Fruit fly (Drosophila melanogaster): ENCODE results near the gene Arl2.
A peak's percentile ranks its signal among the peaks of the same experiment; 100 is the strongest.

Arl2 gene

dm6 chr3R:8308515-8308959 lies 32.4 kb upstream of the Arl2 start, which contains the start of gene tex (continued):
- TF ChIP-seq cwo (GFP tag; optimal IDR thresholded peaks at IDR 0.05) (no peak), CG16779 (GFP tag; IDR thresholded peaks at IDR 0.05) (no peak), pros (GFP tag; optimal IDR thresholded peaks at IDR 0.05) (no peak), gt (GFP tag; IDR thresholded peaks at IDR 0.05) (no peak), CG12236 (GFP tag; optimal IDR thresholded peaks at IDR 0.05) (peak; percentile 52), CG2116 (GFP tag; optimal IDR thresholded peaks at IDR 0.05) (peak; percentile 55), CG10209 (GFP tag; optimal IDR thresholded peaks at IDR 0.05) (no peak), MESR4 (GFP tag; optimal IDR thresholded peaks at IDR 0.05) (peak; percentile 12), CG10147 (GFP tag; optimal IDR thresholded peaks at IDR 0.05) (no peak), CG18764 (GFP tag; optimal IDR thresholded peaks at IDR 0.05) (no peak), CG6791 (GFP tag; IDR thresholded peaks at IDR 0.05; ENCODE audit: partially characterized antibody) (no peak), YL-1 (GFP tag; optimal IDR thresholded peaks at IDR 0.05) (peak; percentile 23), MTF-1 (GFP tag; optimal IDR thresholded peaks at IDR 0.05; ENCODE audit: borderline replicate concordance) (peak; percentile 74), CG7839 (tag; optimal IDR thresholded peaks at IDR 0.05) (no peak), CG11695 (GFP tag; IDR thresholded peaks at IDR 0.05) (no peak), CG18599 (GFP tag; optimal IDR thresholded peaks at IDR 0.05) (no peak), hbn (GFP tag; IDR thresholded peaks at IDR 0.05; ENCODE audit: partially characterized antibody) (peak; percentile 28; the same call in 1 of the 2 replicates), rib (GFP tag; IDR thresholded peaks at IDR 0.05) (no peak), CG6689 (GFP tag; IDR thresholded peaks at IDR 0.05) (no peak), slp2 (GFP tag; optimal IDR thresholded peaks at IDR 0.05) (peak; percentile 4), HHEX (GFP tag; optimal IDR thresholded peaks at IDR 0.05) (peak; percentile 37), Deaf1 (tag; optimal IDR thresholded peaks at IDR 0.05) (no peak), inv (GFP tag; IDR thresholded peaks at IDR 0.05; ENCODE audit: partially characterized antibody) (no peak), ham (GFP tag; IDR thresholded peaks at IDR 0.05) (no peak), Sry-β (GFP tag; optimal IDR thresholded peaks at IDR 0.05) (peak; percentile 43), CG1602 (GFP tag; optimal IDR thresholded peaks at IDR 0.05) (no peak), CG11560 (tag; IDR thresholded peaks at IDR 0.05) (no peak), CG13424 (tag; optimal IDR thresholded peaks at IDR 0.05) (peak; percentile 4), CG18619 (GFP tag; optimal IDR thresholded peaks at IDR 0.05) (no peak), dati (GFP tag; IDR thresholded peaks at IDR 0.05) (no peak), CG15011 (GFP tag; optimal IDR thresholded peaks at IDR 0.05) (no peak), sim (GFP tag; IDR thresholded peaks at IDR 0.05) (0 out of 2 replicates have a peak, but pooled peaks have one; percentile 52), vvl (GFP tag; IDR thresholded peaks at IDR 0.05) (peak; percentile 68), CG10366 (GFP tag; IDR thresholded peaks at IDR 0.05) (no peak), Nf-YC (tag; optimal IDR thresholded peaks at IDR 0.05) (no peak), seq (GFP tag; IDR thresholded peaks at IDR 0.05) (no peak), Aef1 (GFP tag; IDR thresholded peaks at IDR 0.05) (no peak), br (optimal IDR thresholded peaks at IDR 0.05) (no peak), sr (GFP tag; IDR thresholded peaks at IDR 0.05) (0 out of 3 replicates have a peak, but pooled peaks have one; percentile 12), CG17359 (tag; optimal IDR thresholded peaks at IDR 0.05) (peak; percentile 55), slou (GFP tag; optimal IDR thresholded peaks at IDR 0.05) (no peak), CG11093 (GFP tag; IDR thresholded peaks at IDR 0.05) (no peak), eve (GFP tag; optimal IDR thresholded peaks at IDR 0.05) (no peak), aop (GFP tag; IDR thresholded peaks at IDR 0.05) (no peak), ac (GFP tag; optimal IDR thresholded peaks at IDR 0.05) (peak; percentile 53), CoRest (tag; optimal IDR thresholded peaks at IDR 0.05) (peak; percentile 7), run (tag; optimal IDR thresholded peaks at IDR 0.05) (no peak), CG3065 (GFP tag; optimal IDR thresholded peaks at IDR 0.05) (no peak), sc (optimal IDR thresholded peaks at IDR 0.05) (no peak), sc (GFP tag; optimal IDR thresholded peaks at IDR 0.05) (peak; percentile 15), cas (GFP tag; IDR thresholded peaks at IDR 0.05) (no peak), CHES-1-like (GFP tag; optimal IDR thresholded peaks at IDR 0.05) (peak; percentile 44)

Data from whole organism, embryonic.